Worm (Caenorhabditis elegans): ENCODE measurements around the gene ctl-2.
"Not testable (repeated sequence)": the region's sequence is repeated elsewhere in the genome, so short reads cannot be mapped to it uniquely, and the experiment has no call there.

The ctl-2 gene

ce11 chrII:14312182-14312581, 10.4 kb upstream of the ctl-2 start:
- TF ChIP-seq crh-2 (tag; optimal IDR thresholded peaks at IDR 0.05) (no peak), mbf-1 (tag; optimal IDR thresholded peaks at IDR 0.05) (no peak), fos-1 (tag; optimal IDR thresholded peaks at IDR 0.05) (no peak), nhr-6 (tag; optimal IDR thresholded peaks at IDR 0.05) (no peak), nhr-21 (tag; optimal IDR thresholded peaks at IDR 0.05) (no peak), R02D3.7 (tag; optimal IDR thresholded peaks at IDR 0.05) (no peak), snpc-4 (tag; optimal IDR thresholded peaks at IDR 0.05) (no peak), nhr-25 (tag; optimal IDR thresholded peaks at IDR 0.05) (no peak), skn-1 (tag; optimal IDR thresholded peaks at IDR 0.05) (no peak), dmd-4 (tag; optimal IDR thresholded peaks at IDR 0.05) (no peak), lin-13 (GFP tag; optimal IDR thresholded peaks at IDR 0.05) (no peak), unc-55 (GFP tag; optimal IDR thresholded peaks at IDR 0.05) (no peak)

DNA sequence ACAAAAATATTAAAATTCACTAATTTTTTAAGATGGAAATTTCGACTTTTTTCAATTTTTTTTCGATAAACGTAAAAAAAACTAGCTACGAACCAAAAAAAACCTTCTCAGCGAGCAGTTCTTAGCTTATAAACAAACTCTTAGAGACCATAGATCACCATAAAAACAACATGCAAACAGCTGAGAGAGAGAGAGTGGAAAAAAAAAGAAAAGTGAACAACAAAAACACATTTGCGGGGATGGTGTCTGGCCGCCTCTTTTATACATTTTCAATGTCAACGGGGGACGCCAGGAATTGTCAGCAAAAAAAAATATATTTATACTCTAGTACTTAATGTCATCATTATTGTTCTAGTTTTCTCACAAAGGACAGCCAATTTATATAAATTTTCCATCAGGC, 9.7 kb upstream of the ctl-2 start:
- TF ChIP-seq peb-1 (tag; optimal IDR thresholded peaks at IDR 0.05) (no peak), C34F6.9 (tag; optimal IDR thresholded peaks at IDR 0.05) (no peak), egl-27 (tag; optimal IDR thresholded peaks at IDR 0.05) (no peak), unc-39 (tag; optimal IDR thresholded peaks at IDR 0.05) (no peak), elt-1 (tag; optimal IDR thresholded peaks at IDR 0.05) (no peak), ceh-16 (tag; optimal IDR thresholded peaks at IDR 0.05) (no peak), nhr-237 (tag; optimal IDR thresholded peaks at IDR 0.05) (no peak), lsy-2 (tag; optimal IDR thresholded peaks at IDR 0.05) (no peak), sem-4 (tag; optimal IDR thresholded peaks at IDR 0.05) (no peak), nhr-25 (tag; optimal IDR thresholded peaks at IDR 0.05) (no peak), nhr-10 (tag; optimal IDR thresholded peaks at IDR 0.05) (no peak), aly-2 (tag; optimal IDR thresholded peaks at IDR 0.05) (no peak), unc-62 (GFP tag; optimal IDR thresholded peaks at IDR 0.05) (no peak)

DNA sequence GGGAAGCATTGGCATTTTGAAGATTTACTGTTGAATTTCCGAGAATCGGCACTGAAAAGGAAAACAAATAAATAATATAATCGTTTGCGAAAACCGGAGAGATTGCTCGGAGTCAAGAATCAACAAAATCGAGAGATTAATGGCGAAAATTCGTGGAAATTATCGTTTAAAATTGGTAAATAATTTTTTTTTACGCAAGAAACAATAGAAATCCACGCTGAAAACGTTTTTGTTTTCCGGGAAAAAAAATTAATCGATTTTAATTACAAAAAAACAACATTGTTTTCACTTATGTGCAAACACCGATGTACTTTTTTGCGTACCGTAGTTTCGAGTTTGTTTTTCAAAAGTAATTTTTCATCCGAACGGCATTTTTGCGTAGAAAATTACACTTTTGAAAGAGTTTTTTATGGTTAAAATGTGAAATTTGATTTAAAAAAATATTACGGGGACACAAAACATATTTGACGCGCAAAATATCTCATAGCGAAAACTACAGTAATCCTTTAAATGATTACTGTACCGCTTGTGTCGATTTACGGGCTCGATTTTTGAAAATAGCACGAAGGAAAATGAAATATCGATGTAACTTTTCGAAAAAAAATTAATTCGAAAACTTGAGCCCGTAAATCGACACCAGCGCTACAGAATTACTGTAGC, 9.0 kb upstream of the ctl-2 start, which contains the start of gene ctl-3:
TSS of gene ctl-3 (minus strand) at position 51 of the 660 bp plus-strand sequence.
- TF ChIP-seq lin-13 (GFP tag; optimal IDR thresholded peaks at IDR 0.05) (no peak), nhr-25 (tag; optimal IDR thresholded peaks at IDR 0.05) (no peak), egl-27 (tag; optimal IDR thresholded peaks at IDR 0.05) (no peak), ztf-11 (tag; optimal IDR thresholded peaks at IDR 0.05) (no peak), nhr-12 (tag; optimal IDR thresholded peaks at IDR 0.05) (no peak), mbf-1 (tag; optimal IDR thresholded peaks at IDR 0.05) (no peak), sma-9 (GFP tag; optimal IDR thresholded peaks at IDR 0.05) (no peak), sma-9 (tag; optimal IDR thresholded peaks at IDR 0.05) (no peak), sma-3 (GFP tag; optimal IDR thresholded peaks at IDR 0.05) (no peak), fos-1 (tag; optimal IDR thresholded peaks at IDR 0.05) (no peak), nhr-21 (tag; optimal IDR thresholded peaks at IDR 0.05) (no peak)

ce11 chrII:14306160-14306559, 4.3 kb upstream of the ctl-2 start, which contains the start of gene ctl-1:
ctl-1 (minus strand) TSS chrII:14306260.
- not testable (repeated sequence) for TF ChIP-seq sem-4 (tag; optimal IDR thresholded peaks at IDR 0.05); egl-27 (tag; optimal IDR thresholded peaks at IDR 0.05); ztf-1 (GFP tag; conservative IDR thresholded peaks at IDR 0.05)

- TF ChIP-seq lin-13 (GFP tag; optimal IDR thresholded peaks at IDR 0.05) (peak; percentile 24), gmeb-1 (tag; optimal IDR thresholded peaks at IDR 0.05) (peak; percentile 3), blmp-1 (tag; optimal IDR thresholded peaks at IDR 0.05; ENCODE audit: insufficient read depth) (no peak)
Measured at ce11 chrII:14299254-14299759, 2.5 kb downstream of the ctl-2 start.

DNA sequence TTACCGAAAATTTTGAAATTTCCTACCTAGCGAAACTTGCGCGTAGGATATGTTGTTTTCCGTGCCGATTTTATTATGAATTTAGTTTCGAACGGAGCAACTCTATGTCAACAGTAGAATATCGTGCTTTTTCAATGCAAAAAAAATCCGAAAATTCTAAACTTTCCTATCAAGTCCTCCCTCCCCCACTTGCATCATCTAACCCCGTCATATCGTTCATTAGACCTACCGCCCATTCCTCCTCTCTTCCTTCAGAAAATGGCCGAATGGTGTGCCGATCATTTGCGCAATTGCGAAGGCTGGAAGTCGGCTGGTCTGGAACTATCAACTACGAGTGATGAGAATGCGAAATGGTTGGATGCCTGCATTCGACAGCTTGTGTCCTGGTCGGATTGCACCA, 4.8 kb downstream of the ctl-2 start, which contains the start of gene Y54G11A.7:
TSS of gene Y54G11A.7 (plus strand) at position 256 of the 400 bp plus-strand sequence.
- TF ChIP-seq nhr-129 (tag; optimal IDR thresholded peaks at IDR 0.05) (peak; percentile 91), sma-9 (GFP tag; optimal IDR thresholded peaks at IDR 0.05) (peak; percentile 23)
- not testable (repeated sequence) for TF ChIP-seq sma-9 (tag; optimal IDR thresholded peaks at IDR 0.05)
